Worm (Caenorhabditis elegans): ENCODE data around the gene pfn-3.

DNA sequence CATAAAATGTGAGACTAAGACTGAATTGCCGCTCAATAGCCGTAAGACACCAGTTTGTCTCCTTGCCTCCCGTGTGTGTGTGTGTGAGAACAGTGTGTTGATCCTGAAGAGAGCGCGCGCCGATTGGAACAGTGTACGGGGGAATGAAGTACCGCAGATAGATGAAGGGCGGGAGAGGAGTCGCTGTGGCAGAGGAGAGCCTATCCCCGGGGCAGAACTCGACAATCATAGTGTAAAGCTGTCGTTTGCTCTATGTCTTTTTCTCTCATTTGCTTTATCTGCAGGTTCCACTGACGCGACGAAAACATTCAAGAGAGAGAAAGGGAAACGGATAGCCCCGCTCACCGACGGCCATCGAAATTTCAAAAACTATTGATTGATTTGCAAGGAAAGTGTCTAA is 1.5 kb upstream of the pfn-3 start:
- TF ChIP-seq tbx-37 (GFP tag; conservative IDR thresholded peaks at IDR 0.05): no peak
- TF ChIP-seq F13C5.2 (tag; optimal IDR thresholded peaks at IDR 0.05): no peak
- peak; percentile 41 for TF ChIP-seq aly-1 (tag; optimal IDR thresholded peaks at IDR 0.05)
- no peak for TF ChIP-seq ama-1 (optimal IDR thresholded peaks at IDR 0.05)
- no peak for TF ChIP-seq flt-1 (GFP tag; IDR thresholded peaks at IDR 0.05)
- TF ChIP-seq B0310.2 (tag; optimal IDR thresholded peaks at IDR 0.05): no peak
- TF ChIP-seq ceh-36 (tag; optimal IDR thresholded peaks at IDR 0.05): no peak
- TF ChIP-seq ets-7 (tag; optimal IDR thresholded peaks at IDR 0.05): no peak
